Worm (Caenorhabditis elegans) whole organism, young adult: ENCODE data around the gene zig-2.

Experiments
- B0035.1 ChIP-seq: sonication (generic microtip); optimal IDR thresholded peaks from 2 replicates; lab custom pipeline; 2016; ENCODE audit warnings: missing genetic modification characterization, mild to moderate bottlenecking, missing compliant biosample characterization, missing genotype, missing genetic modification reagents
- B0336.3 ChIP-seq: fragments of 200-800 bp; sonication (Bioruptor generic); IDR thresholded peaks from 2 replicates; pipeline ENCODE4 v1.3.6; 2022; ENCODE audit warnings: missing genetic modification characterization, missing compliant biosample characterization
- C17E4.6 ChIP-seq: fragments of 200-800 bp; sonication (Bioruptor generic); IDR thresholded peaks from 2 replicates; pipeline ENCODE4 v1.3.6; 2022; ENCODE audit warnings: missing genetic modification reagents, missing genetic modification characterization, missing compliant biosample characterization
- D2030.7 ChIP-seq: fragments of 200-800 bp; sonication (Bioruptor generic); IDR thresholded peaks from 2 replicates; pipeline ENCODE4 v1.3.6; 2022; ENCODE audit warnings: missing genetic modification reagents, missing genetic modification characterization, missing compliant biosample characterization
- F23B12.7 ChIP-seq: sonication (generic microtip); optimal IDR thresholded peaks from 2 replicates; lab custom pipeline; 2017; ENCODE audit warnings: missing genetic modification characterization, mild to moderate bottlenecking, missing compliant biosample characterization, antibody characterized with exemption, moderate library complexity; ENCODE audit not compliant: insufficient read depth
- F57A8.1 ChIP-seq: fragments of 200-800 bp; sonication (Bioruptor generic); optimal IDR thresholded peaks from 2 replicates; lab custom pipeline; 2018; ENCODE audit warnings: mild to moderate bottlenecking, missing genetic modification characterization, moderate library complexity, missing compliant biosample characterization
- Y53G8AR.9 ChIP-seq: fragments of 200-800 bp; sonication (Bioruptor generic); conservative IDR thresholded peaks from 2 replicates; pipeline ENCODE4 v1.3.6; 2022; ENCODE audit warnings: missing genetic modification reagents, missing genetic modification characterization, missing compliant biosample characterization
- aptf-3 ChIP-seq: fragments of 200-800 bp; sonication (Bioruptor generic); IDR thresholded peaks from 2 replicates; pipeline ENCODE4 v1.3.6; 2022; ENCODE audit warnings: missing genetic modification characterization, missing compliant biosample characterization
- attf-3 ChIP-seq: fragments of 200-800 bp; sonication (Bioruptor generic); conservative IDR thresholded peaks from 2 replicates; pipeline ENCODE4 v1.3.6; 2022; ENCODE audit warnings: missing genetic modification reagents, missing genetic modification characterization, missing compliant biosample characterization
- bed-1 ChIP-seq: fragments of 200-800 bp; sonication (Bioruptor generic); IDR thresholded peaks from 2 replicates; pipeline ENCODE4 v1.3.6; 2022; ENCODE audit warnings: missing genetic modification reagents, missing genetic modification characterization, missing compliant biosample characterization
- bed-2 ChIP-seq: fragments of 200-800 bp; sonication (Bioruptor generic); IDR thresholded peaks from 2 replicates; pipeline ENCODE4 v1.3.6; 2022; ENCODE audit warnings: missing genetic modification reagents, missing genetic modification characterization, missing compliant biosample characterization
- ceh-100 ChIP-seq: fragments of 200-800 bp; sonication (Bioruptor generic); IDR thresholded peaks from 2 replicates; pipeline ENCODE4 v1.3.6; 2022; ENCODE audit warnings: missing genetic modification reagents, missing genetic modification characterization, missing compliant biosample characterization
- ceh-79 ChIP-seq: sonication (generic microtip); optimal IDR thresholded peaks from 2 replicates; lab custom pipeline; 2017; ENCODE audit warnings: mild to moderate bottlenecking, missing genetic modification characterization, missing compliant biosample characterization
- dpff-1 ChIP-seq: sonication (generic microtip); optimal IDR thresholded peaks from 2 replicates; lab custom pipeline; 2017; ENCODE audit warnings: mild to moderate bottlenecking, missing genetic modification characterization, missing compliant biosample characterization
- dpl-1 ChIP-seq: fragments of 150-350 bp; optimal IDR thresholded peaks from 2 replicates; lab custom pipeline; 2014; ENCODE audit warnings: missing biosample characterization, missing genetic modification reagents, missing genetic modification characterization
- egl-18 ChIP-seq: fragments of 200-800 bp; sonication (Bioruptor generic); IDR thresholded peaks from 2 replicates; pipeline ENCODE4 v1.3.6; 2022; ENCODE audit warnings: missing genetic modification reagents, missing genetic modification characterization, missing compliant biosample characterization
- egl-44 ChIP-seq: fragments of 200-800 bp; sonication (Bioruptor generic); IDR thresholded peaks from 2 replicates; pipeline ENCODE4 v1.3.6; 2022; ENCODE audit warnings: missing genetic modification reagents, missing genetic modification characterization, missing compliant biosample characterization
- ekl-4 ChIP-seq: fragments of 200-800 bp; sonication (Bioruptor generic); IDR thresholded peaks from 2 replicates; pipeline ENCODE4 v1.3.6; 2022; ENCODE audit warnings: missing genetic modification reagents, missing genetic modification characterization, missing compliant biosample characterization
- ets-4 ChIP-seq: fragments of 200-800 bp; sonication (Bioruptor generic); optimal IDR thresholded peaks from 2 replicates; lab custom pipeline; 2018; ENCODE audit warnings: mild to moderate bottlenecking, missing genetic modification characterization, missing compliant biosample characterization
- hlh-26 ChIP-seq: fragments of 200-800 bp; sonication (Bioruptor generic); conservative IDR thresholded peaks from 2 replicates; pipeline ENCODE4 v1.3.6; 2022; ENCODE audit warnings: missing genetic modification reagents, missing genetic modification characterization, missing compliant biosample characterization
- hmg-1.2 ChIP-seq: fragments of 200-800 bp; sonication (Bioruptor generic); IDR thresholded peaks from 2 replicates; pipeline ENCODE4 v1.3.6; 2022; ENCODE audit warnings: missing genetic modification reagents, missing genetic modification characterization, missing compliant biosample characterization
- let-526 ChIP-seq: fragments of 200-800 bp; sonication (Bioruptor generic); IDR thresholded peaks from 2 replicates; pipeline ENCODE4 v1.3.6; 2022; ENCODE audit warnings: missing genetic modification reagents, missing genetic modification characterization, missing compliant biosample characterization
- lin-35 ChIP-seq, 3 experiments: fragments of 150-350 bp in 2 of 3; sonication (generic microtip) in 1 of 3; optimal IDR thresholded peaks; 2 replicates each; lab custom pipeline; 2014 to 2018; ENCODE audit warnings: missing biosample characterization in 3 of 3, missing genetic modification characterization in 3 of 3, missing genetic modification reagents in 3 of 3
- lin-54 ChIP-seq: fragments of 200-800 bp; sonication (Bioruptor generic); optimal IDR thresholded peaks from 2 replicates; lab custom pipeline; 2018; ENCODE audit warnings: mild to moderate bottlenecking, missing genetic modification characterization, missing compliant biosample characterization
- madf-6 ChIP-seq: fragments of 200-800 bp; sonication (Bioruptor generic); IDR thresholded peaks from 2 replicates; pipeline ENCODE4 v1.3.6; 2022; ENCODE audit warnings: missing genetic modification reagents, missing genetic modification characterization, missing compliant biosample characterization
- mel-28 ChIP-seq: sonication (generic microtip); optimal IDR thresholded peaks from 2 replicates; lab custom pipeline; 2016; ENCODE audit warnings: borderline replicate concordance, mild to moderate bottlenecking, missing genetic modification characterization, missing compliant biosample characterization
- nfyb-1 ChIP-seq: fragments of 200-800 bp; sonication (Bioruptor generic); IDR thresholded peaks from 2 replicates; pipeline ENCODE4 v1.3.6; 2022; ENCODE audit warnings: missing genetic modification reagents, missing genetic modification characterization, missing compliant biosample characterization
- pbrm-1 ChIP-seq: fragments of 200-800 bp; sonication (Bioruptor generic); IDR thresholded peaks from 2 replicates; pipeline ENCODE4 v1.3.6; 2022; ENCODE audit warnings: missing genetic modification reagents, missing genetic modification characterization, missing compliant biosample characterization
- snpc-3.4 ChIP-seq: sonication (generic microtip); optimal IDR thresholded peaks from 2 replicates; lab custom pipeline; 2017; ENCODE audit warnings: missing genetic modification characterization, mild to moderate bottlenecking, missing compliant biosample characterization, antibody characterized with exemption, moderate library complexity, missing genotype, missing genetic modification reagents
- somi-1 ChIP-seq: fragments of 200-800 bp; sonication (Bioruptor generic); optimal IDR thresholded peaks from 2 replicates; lab custom pipeline; 2018; ENCODE audit warnings: mild to moderate bottlenecking, missing genetic modification characterization, missing compliant biosample characterization
- tbp1 ChIP-seq: fragments of 200-800 bp; sonication (Bioruptor generic); optimal IDR thresholded peaks from 2 replicates; lab custom pipeline; 2018; ENCODE audit warnings: mild to moderate bottlenecking, missing genetic modification characterization, missing compliant biosample characterization
- zfh-2 ChIP-seq: fragments of 200-800 bp; sonication (Bioruptor generic); conservative IDR thresholded peaks from 2 replicates; pipeline ENCODE4 v1.3.6; 2022; ENCODE audit warnings: missing genetic modification reagents, missing genetic modification characterization, missing compliant biosample characterization
- ztf-22 ChIP-seq: fragments of 200-800 bp; sonication (Bioruptor generic); optimal IDR thresholded peaks from 2 replicates; lab custom pipeline; 2018; ENCODE audit warnings: mild to moderate bottlenecking, missing genetic modification characterization, moderate library complexity, missing compliant biosample characterization
- ztf-3 ChIP-seq: fragments of 200-800 bp; sonication (Bioruptor generic); optimal IDR thresholded peaks from 2 replicates; lab custom pipeline; 2018; ENCODE audit warnings: mild to moderate bottlenecking, missing genetic modification characterization, missing compliant biosample characterization

The zig-2 gene

DNA sequence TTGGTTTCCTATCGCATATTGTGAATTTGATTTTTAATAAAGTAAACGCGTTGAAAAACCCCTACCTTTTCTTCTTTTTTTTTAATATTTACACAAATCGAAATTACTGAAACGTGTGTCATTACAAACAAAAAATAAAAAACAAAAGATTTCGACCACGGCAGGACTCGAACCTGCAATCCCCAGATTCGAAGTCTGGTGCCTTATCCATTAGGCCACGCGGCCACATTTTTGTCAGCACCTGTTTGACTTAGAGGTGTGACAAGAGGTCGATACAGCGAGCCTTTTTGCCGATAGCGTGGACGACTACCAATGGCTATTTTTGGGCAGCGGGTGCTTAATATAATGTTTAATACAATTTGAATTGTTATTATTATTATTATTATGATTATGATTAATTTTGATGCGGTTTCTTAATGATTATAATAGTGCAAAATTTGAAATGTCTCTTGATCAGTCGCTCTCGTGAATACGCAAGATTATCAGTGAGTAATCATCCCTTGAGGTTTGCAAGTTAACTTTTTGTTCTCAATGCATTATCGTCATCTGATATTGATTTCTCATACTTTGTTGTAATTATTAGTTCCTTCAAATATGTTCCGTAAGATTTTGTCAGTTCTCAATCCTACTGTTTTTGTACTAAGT is 3.3 kb downstream of the zig-2 start, which contains the start of gene srd-44 (continued):
- TF ChIP-seq ztf-3 (GFP tag; lab: Kevin White, UChicago) (no peak), madf-6 (GFP tag; lab: Robert Waterston, UW) (no peak), tbp1 (peak; percentile 95), pbrm-1 (GFP tag; lab: Robert Waterston, UW) (peak; percentile 83), B0035.1 (tag; lab: Kevin White, UChicago) (peak; percentile 16), hmg-1.2 (GFP tag; lab: Robert Waterston, UW) (no peak), nfyb-1 (0 out of 2 replicates have a peak, but pooled peaks have one; percentile 45), aptf-3 (GFP tag; lab: Robert Waterston, UW) (no peak)
- TF ChIP-seq, all 124 proteins: peak for 29

DNA sequence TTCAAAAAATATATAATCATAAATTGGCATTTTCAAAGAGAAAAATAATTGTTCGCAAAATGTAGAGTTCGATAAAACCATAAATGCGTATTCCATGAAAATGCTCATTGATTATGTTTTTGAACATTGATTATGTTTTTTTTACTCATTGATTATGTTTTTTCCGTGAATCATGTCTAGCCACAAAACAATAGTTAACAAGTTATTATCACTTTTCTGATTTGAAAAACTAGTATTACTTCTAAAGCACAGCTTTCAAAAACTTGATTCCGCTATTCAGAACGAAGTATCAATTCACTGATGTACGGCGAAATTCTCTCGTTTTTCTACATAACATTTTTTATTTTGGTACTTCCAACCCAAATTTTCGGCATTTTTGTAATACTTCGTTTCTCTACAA is 5.4 kb downstream of the zig-2 start, which contains the start of gene srd-48:
TSS of gene srd-48 (plus strand) at position 301 of the 400 bp plus-strand sequence.
- TF ChIP-seq mel-28, result no peak
- no peak for TF ChIP-seq egl-44 (GFP tag; lab: Robert Waterston, UW)
- no peak for TF ChIP-seq dpff-1 (tag; lab: Kevin White, UChicago)
- no peak for TF ChIP-seq lin-54 (GFP tag; lab: Kevin White, UChicago)
- no peak for TF ChIP-seq D2030.7 (GFP tag; lab: Robert Waterston, UW)
- TF ChIP-seq B0336.3 (GFP tag; lab: Robert Waterston, UW), result no peak
- no peak for TF ChIP-seq egl-18 (GFP tag; lab: Robert Waterston, UW)
- no peak for TF ChIP-seq somi-1
- no peak for TF ChIP-seq attf-3

DNA sequence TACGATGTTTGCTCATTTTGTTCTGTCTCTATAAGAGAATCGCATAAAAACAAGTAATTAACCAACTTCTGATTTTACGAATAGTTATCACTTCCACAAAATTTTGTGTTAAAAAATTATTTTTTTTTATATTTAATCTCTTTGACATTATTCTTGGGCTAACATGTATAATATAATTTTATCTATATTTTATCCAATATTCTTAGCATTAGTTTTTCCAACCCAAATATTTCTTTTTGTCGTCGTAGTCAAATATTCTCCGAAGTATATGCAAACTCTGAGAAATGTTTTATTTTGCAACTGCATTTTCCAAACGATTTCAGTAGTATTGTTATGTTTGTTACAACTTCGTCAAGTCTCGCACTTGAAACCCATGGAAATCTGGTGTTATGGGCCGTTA is 7.8 kb downstream of the zig-2 start, which contains the start of gene srd-47:
TSS of gene srd-47 (plus strand) at position 164 of the 400 bp plus-strand sequence.
- TF ChIP-seq lin-35 (GFP tag; optimal IDR thresholded peaks at IDR 0.05; lab: Kevin White, UChicago) (no peak), let-526 (GFP tag; lab: Robert Waterston, UW) (no peak), ztf-22 (GFP tag; lab: Kevin White, UChicago) (no peak)

DNA sequence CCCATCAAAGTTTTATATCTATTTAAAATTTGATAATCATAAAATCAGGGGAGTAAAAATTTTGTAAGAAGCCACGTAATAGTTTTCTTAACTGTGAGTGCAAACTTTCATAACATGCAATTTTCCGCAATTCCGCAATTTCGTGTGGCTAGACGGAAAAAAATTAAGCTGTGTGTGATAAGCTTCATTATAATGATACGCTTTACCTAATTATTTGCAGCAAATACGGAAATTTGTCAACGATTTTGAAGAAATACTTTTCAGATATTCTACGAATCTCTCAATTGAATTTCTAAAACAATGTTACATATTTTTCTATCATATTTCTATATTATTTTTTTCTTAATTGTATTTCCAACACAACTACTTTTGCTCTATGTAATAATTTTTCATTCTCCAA is 9.4 kb downstream of the zig-2 start, which contains the start of gene srd-46:
TSS of gene srd-46 (plus strand) at position 301 of the 400 bp plus-strand sequence.
- TF ChIP-seq B0035.1 (tag; lab: Kevin White, UChicago) (no peak), bed-2 (no peak)

DNA sequence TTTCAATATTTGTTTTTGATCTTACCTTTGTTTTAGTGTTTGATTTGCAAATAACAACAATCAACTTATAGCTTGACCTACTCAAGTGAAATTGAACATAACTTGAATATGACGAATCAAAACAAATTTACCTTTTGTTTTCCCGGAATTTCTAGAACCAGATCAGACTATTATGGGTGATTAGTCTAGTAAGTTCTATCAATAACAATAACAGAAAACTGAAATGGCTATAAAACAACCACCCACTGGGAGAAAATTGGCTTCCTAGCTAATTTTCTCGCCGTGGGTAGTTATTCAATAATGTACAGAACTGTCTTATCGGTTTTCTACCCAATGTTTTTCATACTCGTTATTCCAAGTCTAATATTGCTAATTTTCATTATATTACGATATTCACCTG is 12.6 kb downstream of the zig-2 start, which contains the start of gene srd-45:
TSS of gene srd-45 (plus strand) at position 301 of the 400 bp plus-strand sequence.
- TF ChIP-seq C17E4.6 (GFP tag; lab: Robert Waterston, UW) (no peak), ceh-100 (no peak), bed-2 (no peak), F57A8.1 (GFP tag; lab: Kevin White, UChicago) (no peak), F23B12.7 (tag; lab: Kevin White, UChicago) (no peak), zfh-2 (GFP tag; lab: Robert Waterston, UW) (no peak), snpc-3.4 (tag; lab: Kevin White, UChicago) (no peak), dpl-1 (GFP tag; lab: Kevin White, UChicago) (no peak), ceh-79 (tag; lab: Kevin White, UChicago) (no peak), ets-4 (GFP tag; lab: Kevin White, UChicago) (no peak), bed-1 (GFP tag; lab: Robert Waterston, UW) (no peak), hlh-26 (GFP tag; lab: Robert Waterston, UW) (no peak), ekl-4 (GFP tag; lab: Robert Waterston, UW) (no peak), mel-28 (no peak), Y53G8AR.9 (GFP tag; lab: Robert Waterston, UW) (no peak), lin-35 (GFP tag; optimal IDR thresholded peaks at IDR 0.05; lab: Kevin White, UChicago) (no peak)
